Fruit fly (Drosophila melanogaster) whole organism, embryonic: Measurements from ENCODE around the gene Sld5.

Experiments
- Abd-B ChIP-seq: fragments of 200-800 bp; sonication (Bioruptor generic); optimal IDR thresholded peaks from 2 replicates; lab custom pipeline; 2018; ENCODE audit warnings: missing biosample characterization, mild to moderate bottlenecking, missing genetic modification characterization, moderate library complexity
- CG1024 ChIP-seq: fragments of 200-800 bp; sonication (Bioruptor generic); IDR thresholded peaks from 2 replicates; pipeline ENCODE4 v1.3.6; 2022; ENCODE audit warnings: missing biosample characterization, missing genetic modification characterization
- CG12236 ChIP-seq: fragments of 200-800 bp; sonication (Bioruptor generic); optimal IDR thresholded peaks from 2 replicates; lab custom pipeline; 2016; ENCODE audit warnings: missing biosample characterization, missing genetic modification characterization
- CG14441 ChIP-seq: fragments of 200-800 bp; sonication (Bioruptor generic); IDR thresholded peaks from 2 replicates; pipeline ENCODE4 v1.3.6; 2022; ENCODE audit warnings: missing biosample characterization, missing genetic modification characterization
- CG17802 ChIP-seq: fragments of 200-800 bp; sonication (Bioruptor generic); optimal IDR thresholded peaks from 2 replicates; lab custom pipeline; 2018; ENCODE audit warnings: missing biosample characterization, mild to moderate bottlenecking, missing genetic modification characterization, moderate library complexity
- CG2889 ChIP-seq: fragments of 200-800 bp; sonication (Bioruptor generic); IDR thresholded peaks from 3 replicates; pipeline ENCODE4 v1.3.6; 2022; ENCODE audit warnings: missing biosample characterization, missing genetic modification characterization
- CG30431 ChIP-seq: fragments of 200-800 bp; sonication (Bioruptor generic); optimal IDR thresholded peaks from 2 replicates; lab custom pipeline; 2017; ENCODE audit warnings: missing biosample characterization, missing genetic modification characterization
- CG33213 ChIP-seq: fragments of 200-800 bp; sonication (Bioruptor generic); optimal IDR thresholded peaks from 3 replicates; lab custom pipeline; 2016; ENCODE audit warnings: missing biosample characterization, missing genetic modification characterization
- CG7786 ChIP-seq: fragments of 200-800 bp; sonication (Bioruptor generic); optimal IDR thresholded peaks from 2 replicates; lab custom pipeline; 2016; ENCODE audit warnings: missing biosample characterization, missing genetic modification characterization
- CG8388 ChIP-seq: fragments of 200-800 bp; sonication (Bioruptor generic); optimal IDR thresholded peaks from 2 replicates; lab custom pipeline; 2019; ENCODE audit warnings: missing biosample characterization, mild to moderate bottlenecking, missing genetic modification characterization, moderate library complexity
- CG9215 ChIP-seq: fragments of 200-800 bp; sonication (Bioruptor generic); IDR thresholded peaks from 2 replicates; pipeline ENCODE4 v1.3.6; 2022; ENCODE audit warnings: missing biosample characterization, missing genetic modification characterization
- CG9437 ChIP-seq: fragments of 200-800 bp; sonication (Bioruptor generic); optimal IDR thresholded peaks from 2 replicates; lab custom pipeline; 2018; ENCODE audit warnings: missing biosample characterization, mild to moderate bottlenecking, missing genetic modification characterization
- Camta ChIP-seq: fragments of 200-800 bp; sonication (Bioruptor generic); optimal IDR thresholded peaks from 2 replicates; lab custom pipeline; 2016; ENCODE audit warnings: missing biosample characterization, missing genetic modification characterization
- Ets97D ChIP-seq: fragments of 200-800 bp; sonication (Bioruptor generic); optimal IDR thresholded peaks from 3 replicates; lab custom pipeline; 2016; ENCODE audit warnings: missing biosample characterization, missing genetic modification characterization
- Hand ChIP-seq: fragments of 200-800 bp; sonication (Bioruptor generic); optimal IDR thresholded peaks from 2 replicates; lab custom pipeline; 2017; ENCODE audit warnings: mild to moderate bottlenecking, missing biosample characterization, missing genetic modification reagents, missing genetic modification characterization
- Lhr ChIP-seq: fragments of 200-800 bp; sonication (Bioruptor generic); optimal IDR thresholded peaks from 3 replicates; lab custom pipeline; 2017; ENCODE audit warnings: mild to moderate bottlenecking, missing biosample characterization, missing genetic modification reagents, missing genetic modification characterization
- MBD-R2 ChIP-seq: fragments of 200-800 bp; sonication (Bioruptor generic); IDR thresholded peaks from 2 replicates; pipeline ENCODE4 v1.3.6; 2022; ENCODE audit warnings: missing biosample characterization, missing genetic modification characterization
- NFAT ChIP-seq: fragments of 200-800 bp; sonication (Bioruptor generic); IDR thresholded peaks from 2 replicates; pipeline ENCODE4 v1.3.6; 2022; ENCODE audit warnings: missing biosample characterization, missing genetic modification characterization
- Nf-YB ChIP-seq: fragments of 200-800 bp; sonication (Bioruptor generic); optimal IDR thresholded peaks from 3 replicates; lab custom pipeline; 2019; ENCODE audit warnings: missing biosample characterization, mild to moderate bottlenecking, missing genetic modification characterization, moderate library complexity
- Nf-YC ChIP-seq: fragments of 200-800 bp; optimal IDR thresholded peaks from 3 replicates; lab custom pipeline; 2019; ENCODE audit warnings: missing biosample characterization, mild to moderate bottlenecking, missing genetic modification characterization, moderate library complexity
- Optix ChIP-seq: fragments of 200-800 bp; sonication (Bioruptor generic); IDR thresholded peaks from 3 replicates; pipeline ENCODE4 v1.3.6; 2022; ENCODE audit warnings: missing biosample characterization, missing genetic modification characterization
- Poxn ChIP-seq: fragments of 200-800 bp; sonication (Bioruptor generic); IDR thresholded peaks from 2 replicates; pipeline ENCODE4 v1.3.6; 2022; ENCODE audit warnings: missing biosample characterization, missing genetic modification characterization
- Sox102F ChIP-seq: fragments of 200-800 bp; sonication (Bioruptor generic); optimal IDR thresholded peaks from 2 replicates; lab custom pipeline; 2018; ENCODE audit warnings: missing biosample characterization, mild to moderate bottlenecking, missing genetic modification characterization, moderate library complexity
- Trl ChIP-seq, 3 experiments: fragments of >200 bp in 2 of 3; fragments of 200-800 bp in 1 of 3; sonication (Bioruptor generic) in 1 of 3; optimal IDR thresholded peaks; 2 replicates in 1 of 3; 3 replicates in 2 of 3; lab custom pipeline; 2016 to 2017; ENCODE audit warnings: missing biosample characterization in 1 of 3, missing genetic modification characterization in 1 of 3
- ac ChIP-seq: fragments of 200-800 bp; sonication (Bioruptor generic); optimal IDR thresholded peaks from 3 replicates; lab custom pipeline; 2017; ENCODE audit warnings: missing biosample characterization, mild to moderate bottlenecking, missing genetic modification characterization
- az2 ChIP-seq: fragments of 200-800 bp; sonication (Bioruptor generic); optimal IDR thresholded peaks from 3 replicates; lab custom pipeline; 2016; ENCODE audit warnings: missing biosample characterization, missing genetic modification characterization
- btn ChIP-seq: fragments of 200-800 bp; sonication (Bioruptor generic); optimal IDR thresholded peaks from 2 replicates; lab custom pipeline; 2016; ENCODE audit warnings: missing biosample characterization, missing genetic modification characterization
- chif ChIP-seq, 2 experiments: fragments of 200-800 bp; sonication (Bioruptor generic); optimal IDR thresholded peaks; 3 replicates each; lab custom pipeline; 2016; ENCODE audit warnings: missing biosample characterization in 2 of 2, missing genetic modification characterization in 2 of 2
- ci ChIP-seq: fragments of 200-800 bp; sonication (Bioruptor generic); IDR thresholded peaks from 3 replicates; pipeline ENCODE4 v1.3.6; 2022; ENCODE audit warnings: missing biosample characterization, missing genetic modification characterization
- croc ChIP-seq: fragments of 200-800 bp; sonication (Bioruptor generic); conservative IDR thresholded peaks from 3 replicates; pipeline ENCODE4 v1.3.6; 2022; ENCODE audit warnings: missing biosample characterization, missing genetic modification characterization
- crp ChIP-seq, 2 experiments: fragments of 200-800 bp; sonication (Bioruptor generic); optimal IDR thresholded peaks; 2 replicates in 1 of 2; 3 replicates in 1 of 2; lab custom pipeline; 2017; ENCODE audit warnings: missing biosample characterization in 2 of 2, missing genetic modification characterization in 2 of 2, mild to moderate bottlenecking in 1 of 2, moderate library complexity in 1 of 2
- dpn ChIP-seq, 2 experiments: fragments of 200-800 bp; sonication (Bioruptor generic); optimal IDR thresholded peaks; 3 replicates each; lab custom pipeline; 2016; ENCODE audit warnings: missing biosample characterization in 2 of 2, missing genetic modification characterization in 2 of 2
- fd64A ChIP-seq: fragments of 200-800 bp; sonication (Bioruptor generic); optimal IDR thresholded peaks from 3 replicates; lab custom pipeline; 2018; ENCODE audit warnings: missing biosample characterization, mild to moderate bottlenecking, missing genetic modification characterization
- grau ChIP-seq: fragments of 200-800 bp; optimal IDR thresholded peaks from 3 replicates; lab custom pipeline; 2019; ENCODE audit warnings: missing biosample characterization, mild to moderate bottlenecking, missing genetic modification characterization, moderate library complexity
- grn ChIP-seq: fragments of 200-800 bp; sonication (Bioruptor generic); optimal IDR thresholded peaks from 3 replicates; lab custom pipeline; 2017; ENCODE audit warnings: missing biosample characterization, missing genetic modification characterization
- h ChIP-seq: fragments of >200 bp; optimal IDR thresholded peaks from 2 replicates; lab custom pipeline; 2017
- her ChIP-seq: fragments of 200-800 bp; sonication (Bioruptor generic); optimal IDR thresholded peaks from 2 replicates; lab custom pipeline; 2016; ENCODE audit warnings: missing biosample characterization, missing genetic modification characterization
- kay ChIP-seq: fragments of 200-800 bp; sonication (Bioruptor generic); optimal IDR thresholded peaks from 2 replicates; lab custom pipeline; 2016; ENCODE audit warnings: missing biosample characterization, missing genetic modification characterization
- lab ChIP-seq: fragments of 200-800 bp; sonication (Bioruptor generic); optimal IDR thresholded peaks from 3 replicates; lab custom pipeline; 2017; ENCODE audit warnings: missing biosample characterization, missing genetic modification characterization, mild to moderate bottlenecking, moderate library complexity, missing genetic modification reagents
- mam ChIP-seq: fragments of 200-800 bp; sonication (Bioruptor generic); optimal IDR thresholded peaks from 3 replicates; lab custom pipeline; 2016; ENCODE audit warnings: missing biosample characterization, missing genetic modification characterization
- pan ChIP-seq, 4 experiments: fragments of >200 bp in 3 of 4; fragments of 200-800 bp in 1 of 4; sonication (Bioruptor generic) in 1 of 4; optimal IDR thresholded peaks in 3 of 4; IDR thresholded peaks in 1 of 4; 2 replicates each; pipeline versions ENCODE4 v1.3.6 to Lab custom; 2017 to 2022; ENCODE audit warnings: missing biosample characterization in 2 of 4, missing genetic modification characterization in 2 of 4, mixed read lengths in 1 of 4
- sens ChIP-seq: fragments of 200-800 bp; sonication (Bioruptor generic); peaks from one replicate; lab custom pipeline; 2016; ENCODE audit warnings: missing biosample characterization, missing genetic modification characterization
- sisA ChIP-seq: fragments of 200-800 bp; sonication (Bioruptor generic); IDR thresholded peaks from 2 replicates; pipeline ENCODE4 v1.3.6; 2022; ENCODE audit warnings: missing biosample characterization, missing genetic modification characterization
- slbo ChIP-seq: fragments of 200-800 bp; sonication (Bioruptor generic); IDR thresholded peaks from 2 replicates; pipeline ENCODE4 v1.3.6; 2022; ENCODE audit warnings: missing biosample characterization, missing genetic modification characterization
- sr ChIP-seq: fragments of 200-800 bp; sonication (Bioruptor generic); IDR thresholded peaks from 3 replicates; pipeline ENCODE4 v1.3.6; 2022; ENCODE audit warnings: missing biosample characterization, missing genetic modification characterization
- tna ChIP-seq: fragments of 200-800 bp; sonication (Bioruptor generic); IDR thresholded peaks from 2 replicates; pipeline ENCODE4 v1.3.6; 2022; ENCODE audit warnings: missing biosample characterization, missing genetic modification characterization; ENCODE audit not compliant: partially characterized antibody
- tx ChIP-seq: fragments of 200-800 bp; sonication (Bioruptor generic); optimal IDR thresholded peaks from 2 replicates; lab custom pipeline; 2016; ENCODE audit warnings: missing biosample characterization, missing genetic modification characterization
- usp ChIP-seq: fragments of >200 bp; optimal IDR thresholded peaks from 2 replicates; lab custom pipeline; 2017; ENCODE audit warnings: missing biosample characterization, missing genetic modification characterization
- zf30C ChIP-seq: fragments of 200-800 bp; sonication (Bioruptor generic); optimal IDR thresholded peaks from 3 replicates; lab custom pipeline; 2018; ENCODE audit warnings: missing biosample characterization, mild to moderate bottlenecking, missing genetic modification characterization

The Sld5 gene

dm6 chr3R:26008892-26009539, 47.3 kb downstream of the Sld5 start (continued):
- TF ChIP-seq dpn (GFP tag; optimal IDR thresholded peaks at IDR 0.05; lab: Kevin White, UChicago): peak; percentile 90 to 91
- TF ChIP-seq Poxn: peak; percentile 63
- peak; percentile 83 for TF ChIP-seq CG9437 (GFP tag; lab: Kevin White, UChicago)
- TF ChIP-seq zf30C (GFP tag; lab: Kevin White, UChicago): peak; percentile 76
- peak; percentile 84 for TF ChIP-seq btn (GFP tag; lab: Kevin White, UChicago)
- TF ChIP-seq h (lab: Kevin White, UChicago): no peak
- TF ChIP-seq CG1024: peak; percentile 73
- TF ChIP-seq az2 (GFP tag; lab: Kevin White, UChicago): peak; percentile 93
- TF ChIP-seq Nf-YB: peak; percentile 69
- peak; percentile 83 for TF ChIP-seq Abd-B
- no peak for TF ChIP-seq Trl (optimal IDR thresholded peaks at IDR 0.05; lab: Kevin White, UChicago)
- TF ChIP-seq Trl (GFP tag; optimal IDR thresholded peaks at IDR 0.05; lab: Kevin White, UChicago): peak; percentile 85
- peak; percentile 84 to 89 for TF ChIP-seq chif (GFP tag; optimal IDR thresholded peaks at IDR 0.05; lab: Kevin White, UChicago)
- no peak for TF ChIP-seq usp (GFP tag; lab: Kevin White, UChicago)
- TF ChIP-seq CG9215 (GFP tag; lab: Robert Waterston, UW): peak; percentile 72
- no peak for TF ChIP-seq grn
- TF ChIP-seq CG12236 (GFP tag; lab: Kevin White, UChicago): peak; percentile 66
- no peak for TF ChIP-seq pan (optimal IDR thresholded peaks at IDR 0.05; lab: Kevin White, UChicago)
- peak in 1 of 2 experiments; percentile 87 for TF ChIP-seq pan (GFP tag; optimal IDR thresholded peaks at IDR 0.05 in 1 of 2, IDR thresholded peaks at IDR 0.05 in 1 of 2)
- peak; percentile 90 for TF ChIP-seq grau (tag; lab: Kevin White, UChicago)
- TF ChIP-seq CG30431 (GFP tag; lab: Kevin White, UChicago): peak; percentile 69
- peak; percentile 98 for TF ChIP-seq sens (GFP tag; lab: Kevin White, UChicago)
- TF ChIP-seq sisA (GFP tag; lab: Robert Waterston, UW): peak; percentile 90
- peak in 1 of 2 experiments; percentile 46 for TF ChIP-seq crp (GFP tag; optimal IDR thresholded peaks at IDR 0.05; lab: Kevin White, UChicago)
- peak; percentile 83 for TF ChIP-seq croc (GFP tag; lab: Robert Waterston, UW)
- TF ChIP-seq her: peak; percentile 69
- peak; percentile 46; the same call in 1 of the 2 replicates for TF ChIP-seq MBD-R2 (GFP tag; lab: Robert Waterston, UW)
- TF ChIP-seq lab (GFP tag; lab: Kevin White, UChicago): peak; percentile 88
- TF ChIP-seq tx (GFP tag; lab: Kevin White, UChicago): peak; percentile 87
- peak; percentile 76 for TF ChIP-seq Optix
- TF ChIP-seq CG8388: peak; percentile 88
- TF ChIP-seq Camta (GFP tag; lab: Kevin White, UChicago): peak; percentile 90
- TF ChIP-seq CG33213 (GFP tag; lab: Kevin White, UChicago): peak; percentile 80
- peak; percentile 86 for TF ChIP-seq CG14441 (GFP tag; lab: Robert Waterston, UW)
- no peak for TF ChIP-seq ac (GFP tag; lab: Kevin White, UChicago)
- peak; percentile 82 for TF ChIP-seq fd64A (GFP tag; lab: Kevin White, UChicago)
- TF ChIP-seq NFAT (GFP tag; lab: Robert Waterston, UW): peak; percentile 46; the same call in 1 of the 2 replicates
- TF ChIP-seq sr (GFP tag; lab: Robert Waterston, UW): peak; percentile 57; the same call in 1 of the 3 replicates
- peak; percentile 75 for TF ChIP-seq CG17802 (tag; lab: Kevin White, UChicago)
- TF ChIP-seq tna: no peak
- peak; percentile 76 for TF ChIP-seq Lhr (GFP tag; lab: Kevin White, UChicago)
- TF ChIP-seq Ets97D (GFP tag; lab: Kevin White, UChicago): peak; percentile 37
- TF ChIP-seq slbo (GFP tag; lab: Robert Waterston, UW): peak; percentile 78
- TF ChIP-seq Nf-YC (tag; lab: Kevin White, UChicago): peak; percentile 72
- TF ChIP-seq Hand (GFP tag; lab: Kevin White, UChicago): peak; percentile 47
- TF ChIP-seq kay (GFP tag; lab: Kevin White, UChicago): peak; percentile 82
- peak; percentile 84 for TF ChIP-seq CG7786
- TF ChIP-seq mam: peak; percentile 87
- peak; percentile 93 for TF ChIP-seq Sox102F (GFP tag; lab: Kevin White, UChicago)
- peak; percentile 44; the same call in 1 of the 3 replicates for TF ChIP-seq CG2889
- peak; percentile 92 for TF ChIP-seq ci
